Worm (Caenorhabditis elegans): Measurements from ENCODE around the gene str-260.

str-260 gene

DNA sequence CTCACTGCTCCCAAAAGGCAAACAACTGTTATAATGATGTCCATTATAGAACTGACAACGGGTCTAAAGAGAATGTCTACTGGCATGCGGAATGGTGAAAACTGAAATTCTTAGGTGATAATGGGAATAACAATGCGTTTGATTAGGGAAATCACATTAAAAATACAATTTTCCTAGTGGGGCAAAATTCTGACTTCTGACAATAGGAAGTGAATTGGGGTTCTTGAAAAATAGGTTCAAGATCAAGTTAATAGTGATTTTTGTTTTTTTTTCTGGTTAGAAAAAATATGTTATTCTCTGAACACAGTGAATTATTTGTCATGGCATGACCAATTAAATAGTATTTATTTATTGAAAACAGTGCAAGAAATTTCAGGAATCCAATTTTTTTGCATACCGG lies 40.1 kb upstream of the str-260 start, which contains the start of gene srbc-32:
Gene srbc-32 (minus strand): TSS at position 101 of the 400 bp plus-strand sequence.
- no peak for TF ChIP-seq cnd-1 (tag; optimal IDR thresholded peaks at IDR 0.05)
- no peak for TF ChIP-seq snpc-4 (tag; optimal IDR thresholded peaks at IDR 0.05)
- no peak for TF ChIP-seq hlh-1 (tag; optimal IDR thresholded peaks at IDR 0.05)
- TF ChIP-seq nhr-28 (tag; optimal IDR thresholded peaks at IDR 0.05) = no peak
- TF ChIP-seq ceh-83 (GFP tag; optimal IDR thresholded peaks at IDR 0.05) = no peak
- no peak for TF ChIP-seq unc-62 (GFP tag; optimal IDR thresholded peaks at IDR 0.05)
- TF ChIP-seq ceh-43 (GFP tag; optimal IDR thresholded peaks at IDR 0.05) = no peak
- no peak for TF ChIP-seq blmp-1 (tag; optimal IDR thresholded peaks at IDR 0.05)
- no peak for TF ChIP-seq zip-8 (tag; optimal IDR thresholded peaks at IDR 0.05)
- no peak for TF ChIP-seq ces-1 (GFP tag; optimal IDR thresholded peaks at IDR 0.05)
- TF ChIP-seq mab-5 (tag; optimal IDR thresholded peaks at IDR 0.05) = no peak
- TF ChIP-seq mep-1 (tag; optimal IDR thresholded peaks at IDR 0.05) = no peak
- TF ChIP-seq sptf-1 (tag; optimal IDR thresholded peaks at IDR 0.05) = no peak
- TF ChIP-seq lin-32 (GFP tag; optimal IDR thresholded peaks at IDR 0.05) = no peak
- TF ChIP-seq ztf-11 (tag; optimal IDR thresholded peaks at IDR 0.05) = no peak
- no peak for TF ChIP-seq nhr-2 (tag; optimal IDR thresholded peaks at IDR 0.05)

DNA sequence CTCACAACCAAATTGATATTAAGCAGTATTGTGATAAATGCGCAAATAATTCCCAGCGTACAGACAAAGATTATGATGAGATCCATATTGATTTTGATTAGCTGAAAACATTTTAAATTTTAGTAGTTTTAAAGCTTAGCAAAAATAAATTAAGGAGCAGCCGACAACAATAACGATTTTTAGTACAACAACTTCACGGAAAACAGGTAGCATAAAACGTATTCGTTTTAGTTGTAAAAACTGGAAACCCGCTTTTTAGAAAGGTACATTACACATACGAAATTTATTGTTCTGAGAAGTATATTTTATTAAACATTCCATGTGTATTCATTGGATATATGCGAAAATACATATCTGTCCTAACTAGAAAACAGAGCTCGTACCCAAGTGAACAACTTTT lies 36.5 kb upstream of the str-260 start, which contains the start of gene srbc-36:
Gene srbc-36 (minus strand): TSS at position 101 of the 400 bp plus-strand sequence.
- no peak for TF ChIP-seq lin-13 (tag; optimal IDR thresholded peaks at IDR 0.05)
- no peak for TF ChIP-seq bed-3 (GFP tag; optimal IDR thresholded peaks at IDR 0.05)
- no peak for TF ChIP-seq unc-120 (tag; optimal IDR thresholded peaks at IDR 0.05; ENCODE audit: poor library complexity, severe bottlenecking)
- TF ChIP-seq ham-2 (GFP tag; optimal IDR thresholded peaks at IDR 0.05) = no peak
- TF ChIP-seq elt-3 (tag; optimal IDR thresholded peaks at IDR 0.05) = no peak
- no peak for TF ChIP-seq drap-1 (GFP tag; optimal IDR thresholded peaks at IDR 0.05)
- no peak for TF ChIP-seq nhr-76 (tag; optimal IDR thresholded peaks at IDR 0.05)
- TF ChIP-seq unc-62 (GFP tag; optimal IDR thresholded peaks at IDR 0.05) = no peak
- no peak for TF ChIP-seq ztf-11 (tag; optimal IDR thresholded peaks at IDR 0.05)
- no peak for TF ChIP-seq sptf-1 (tag; optimal IDR thresholded peaks at IDR 0.05)
- no peak for TF ChIP-seq snpc-4 (tag; optimal IDR thresholded peaks at IDR 0.05)
- TF ChIP-seq flh-1 (GFP tag; optimal IDR thresholded peaks at IDR 0.05) = no peak
- TF ChIP-seq blmp-1 (tag; optimal IDR thresholded peaks at IDR 0.05) = no peak
- TF ChIP-seq mab-5 (tag; optimal IDR thresholded peaks at IDR 0.05) = no peak
- TF ChIP-seq sem-2 (GFP tag; optimal IDR thresholded peaks at IDR 0.05) = no peak
- no peak for TF ChIP-seq mls-2 (tag; optimal IDR thresholded peaks at IDR 0.05)

DNA sequence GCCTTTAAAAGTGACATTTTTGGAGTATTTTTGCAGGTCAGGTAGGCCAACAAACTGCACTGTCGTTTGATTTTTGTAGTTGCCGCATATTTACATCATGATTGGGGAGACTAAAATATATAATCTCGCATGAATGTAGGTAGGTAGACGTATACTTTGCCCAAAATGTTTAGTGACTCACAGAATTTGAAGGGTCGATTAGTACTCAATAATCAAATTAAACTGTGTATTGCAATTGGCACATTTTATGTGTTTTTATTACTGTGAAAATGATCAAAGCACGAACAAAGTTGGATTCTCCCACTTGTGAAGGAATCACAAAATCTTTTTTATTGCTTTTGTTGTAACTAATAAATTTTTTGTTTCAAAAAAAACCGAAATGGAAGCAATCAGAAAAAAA lies 30.1 kb upstream of the str-260 start, which contains the start of gene C07G3.15:
Gene C07G3.15 (minus strand): TSS at position 101 of the 400 bp plus-strand sequence.
- TF ChIP-seq nhr-28 (tag; optimal IDR thresholded peaks at IDR 0.05) (no peak), sem-2 (GFP tag; optimal IDR thresholded peaks at IDR 0.05) (no peak), mls-2 (tag; optimal IDR thresholded peaks at IDR 0.05) (no peak), lsy-2 (tag; optimal IDR thresholded peaks at IDR 0.05) (no peak), ceh-39 (tag; optimal IDR thresholded peaks at IDR 0.05) (no peak), ces-1 (GFP tag; optimal IDR thresholded peaks at IDR 0.05) (no peak), hlh-1 (tag; optimal IDR thresholded peaks at IDR 0.05) (no peak), nhr-2 (tag; optimal IDR thresholded peaks at IDR 0.05) (no peak), flh-1 (GFP tag; optimal IDR thresholded peaks at IDR 0.05) (no peak), blmp-1 (tag; optimal IDR thresholded peaks at IDR 0.05) (no peak), elt-1 (tag; optimal IDR thresholded peaks at IDR 0.05; ENCODE audit: borderline replicate concordance, insufficient read depth) (no peak), mab-5 (tag; optimal IDR thresholded peaks at IDR 0.05) (no peak), nhr-237 (tag; optimal IDR thresholded peaks at IDR 0.05) (no peak), sptf-1 (tag; optimal IDR thresholded peaks at IDR 0.05) (no peak), nhr-76 (tag; optimal IDR thresholded peaks at IDR 0.05) (no peak), bed-3 (GFP tag; optimal IDR thresholded peaks at IDR 0.05) (no peak), mep-1 (tag; optimal IDR thresholded peaks at IDR 0.05) (no peak), lin-32 (GFP tag; optimal IDR thresholded peaks at IDR 0.05) (no peak)

DNA sequence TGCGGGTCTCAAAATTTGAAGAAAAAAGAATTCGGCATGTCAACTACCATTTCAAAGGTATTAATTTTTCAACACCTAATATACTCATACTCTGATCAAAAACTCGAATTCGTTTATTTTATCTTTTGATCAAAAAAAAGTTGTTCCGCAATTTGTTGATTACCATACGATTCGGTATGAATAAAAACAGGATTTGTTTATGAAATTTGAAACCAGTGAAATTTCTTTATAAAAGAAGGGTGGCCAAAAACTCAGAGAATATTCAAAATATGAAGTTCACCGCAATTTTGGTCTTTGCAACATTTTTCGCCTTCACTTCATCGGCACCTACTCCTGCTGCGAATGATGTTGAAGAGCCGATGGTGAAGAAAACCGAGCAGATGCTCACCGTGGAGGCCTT lies 24.9 kb upstream of the str-260 start, which contains the start of the genes C07G3.8 and C07G3.10:
Gene C07G3.8 (minus strand): TSS at position 101 of the 400 bp plus-strand sequence.
Gene C07G3.10 (plus strand): TSS at position 270 of the 400 bp plus-strand sequence.
- TF ChIP-seq unc-120 (tag; optimal IDR thresholded peaks at IDR 0.05; ENCODE audit: poor library complexity, severe bottlenecking) (no peak), mep-1 (tag; optimal IDR thresholded peaks at IDR 0.05) (no peak), nhr-76 (tag; optimal IDR thresholded peaks at IDR 0.05) (no peak), nhr-28 (tag; optimal IDR thresholded peaks at IDR 0.05) (no peak), mls-2 (tag; optimal IDR thresholded peaks at IDR 0.05) (no peak), sem-2 (GFP tag; optimal IDR thresholded peaks at IDR 0.05) (no peak), lin-13 (tag; optimal IDR thresholded peaks at IDR 0.05) (no peak), elt-1 (tag; optimal IDR thresholded peaks at IDR 0.05; ENCODE audit: borderline replicate concordance, insufficient read depth) (no peak), ztf-11 (tag; optimal IDR thresholded peaks at IDR 0.05) (no peak), hlh-1 (tag; optimal IDR thresholded peaks at IDR 0.05) (no peak), nhr-2 (tag; optimal IDR thresholded peaks at IDR 0.05) (no peak), elt-3 (tag; optimal IDR thresholded peaks at IDR 0.05) (no peak), cnd-1 (tag; optimal IDR thresholded peaks at IDR 0.05) (no peak), unc-62 (GFP tag; optimal IDR thresholded peaks at IDR 0.05) (no peak), tbx-8 (GFP tag; optimal IDR thresholded peaks at IDR 0.05) (no peak), ceh-83 (GFP tag; optimal IDR thresholded peaks at IDR 0.05) (no peak), pha-4 (tag; optimal IDR thresholded peaks at IDR 0.05) (no peak)

Measured in whole organism, mixed stage, embryonic.